ENCODE assay signal across 5 fruit fly cellular contexts in the genomic region with DNA sequence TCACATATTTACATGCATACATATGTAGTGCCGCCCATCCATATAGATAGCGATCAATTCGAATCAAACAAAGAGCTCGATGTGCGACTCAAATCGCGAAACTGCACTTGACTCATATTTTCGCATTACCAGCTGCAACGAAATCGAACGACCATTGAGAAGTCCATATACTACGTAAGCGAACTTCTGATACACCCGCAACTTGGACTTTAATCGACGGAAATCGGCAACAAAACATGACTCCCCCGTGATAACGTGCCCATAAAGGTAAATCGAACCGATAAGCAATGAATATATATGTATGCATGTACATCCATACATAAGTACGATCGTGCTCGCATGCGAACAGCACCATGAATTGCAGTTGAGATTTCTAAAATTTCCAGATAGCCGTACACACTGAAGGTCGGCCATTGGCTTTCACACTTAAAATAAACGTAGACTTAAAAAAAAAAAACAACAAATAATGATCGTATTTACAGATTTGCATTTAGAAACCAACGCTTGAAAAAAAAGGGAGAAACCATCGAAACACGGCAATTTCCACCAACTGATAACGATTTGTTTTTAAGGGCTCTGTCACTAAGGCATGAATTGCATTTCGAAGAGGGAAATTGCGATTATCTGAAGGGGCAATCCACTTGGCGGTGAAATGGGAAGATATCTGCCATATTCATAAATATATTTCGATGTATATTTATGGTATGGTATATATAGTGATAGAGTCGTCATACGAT.
TF ChIP-seq lines count a peak whose summit lies in the region.

No protein-coding gene starts in this region.

- TF ChIP-seq CTCF in whole organism, embryonic (GFP tag; optimal IDR thresholded peaks at IDR 0.05; lab: Kevin White, UChicago), result no peak

TF ChIP-seq in whole organism, adult, 20 proteins besides CTCF, POLR2A, EP300 and RAD21:
- TF ChIP-seq CG1620 (GFP tag; optimal IDR thresholded peaks at IDR 0.05; lab: Kevin White, UChicago) (no peak), tj (GFP tag; optimal IDR thresholded peaks at IDR 0.05; lab: Kevin White, UChicago) (peak; percentile 43), cic (GFP tag; optimal IDR thresholded peaks at IDR 0.05; lab: Kevin White, UChicago) (peak; percentile 32), CG5204 (GFP tag; optimal IDR thresholded peaks at IDR 0.05; lab: Kevin White, UChicago) (no peak), kay (GFP tag; lab: Kevin White, UChicago; ENCODE audit: borderline replicate concordance) (peak; percentile 97), CG12768 (GFP tag; optimal IDR thresholded peaks at IDR 0.05; lab: Kevin White, UChicago) (peak; percentile 28)
TF ChIP-seq in whole organism, adult: peak in this region for 4.

TF ChIP-seq in whole organism, embryonic, 481 proteins besides CTCF, POLR2A, EP300 and RAD21 (continues in another document):
- TF ChIP-seq sug (tag; optimal IDR thresholded peaks at IDR 0.05; lab: Kevin White, UChicago), result peak; percentile 59
- TF ChIP-seq BEAF-32 (GFP tag; optimal IDR thresholded peaks at IDR 0.05; lab: Kevin White, UChicago), result no peak
- no peak for TF ChIP-seq CG12071 (GFP tag; optimal IDR thresholded peaks at IDR 0.05; lab: Kevin White, UChicago)
- TF ChIP-seq ERR (GFP tag; optimal IDR thresholded peaks at IDR 0.05; lab: Kevin White, UChicago), result peak; percentile 5
- TF ChIP-seq Sry-δ (GFP tag; optimal IDR thresholded peaks at IDR 0.05; lab: Kevin White, UChicago), result no peak
- no peak for TF ChIP-seq CG15514 (GFP tag; optimal IDR thresholded peaks at IDR 0.05; lab: Kevin White, UChicago)
- no peak for TF ChIP-seq vnd (GFP tag; IDR thresholded peaks at IDR 0.05; lab: Robert Waterston, UW; ENCODE audit: partially characterized antibody)
- TF ChIP-seq ase (GFP tag; IDR thresholded peaks at IDR 0.05; lab: Robert Waterston, UW), result no peak
- no peak for TF ChIP-seq sqz (GFP tag; optimal IDR thresholded peaks at IDR 0.05; lab: Kevin White, UChicago)
- TF ChIP-seq nom (GFP tag; optimal IDR thresholded peaks at IDR 0.05; lab: Kevin White, UChicago), result peak; percentile 52
- peak; percentile 46 for TF ChIP-seq kni (GFP tag; optimal IDR thresholded peaks at IDR 0.05; lab: Kevin White, UChicago)
- TF ChIP-seq CG11696 (GFP tag; IDR thresholded peaks at IDR 0.05; lab: Robert Waterston, UW), result no peak
- TF ChIP-seq Fer1 (GFP tag; optimal IDR thresholded peaks at IDR 0.05; lab: Kevin White, UChicago), result no peak
- no peak for TF ChIP-seq ab (GFP tag; optimal IDR thresholded peaks at IDR 0.05; lab: Kevin White, UChicago)
- no peak for TF ChIP-seq C15 (GFP tag; IDR thresholded peaks at IDR 0.05; lab: Robert Waterston, UW)
- TF ChIP-seq CG17361 (GFP tag; IDR thresholded peaks at IDR 0.05; lab: Robert Waterston, UW), result no peak
- TF ChIP-seq CG33213 (GFP tag; optimal IDR thresholded peaks at IDR 0.05; lab: Kevin White, UChicago), result no peak
- no peak for TF ChIP-seq CG7786 (GFP tag; optimal IDR thresholded peaks at IDR 0.05; lab: Kevin White, UChicago)
- TF ChIP-seq pb (GFP tag; optimal IDR thresholded peaks at IDR 0.05; lab: Kevin White, UChicago), result no peak
- peak; percentile 41 for TF ChIP-seq sens (GFP tag; lab: Kevin White, UChicago)

TF ChIP-seq in whole organism, prepupa, 60 proteins besides CTCF, POLR2A, EP300 and RAD21:
- TF ChIP-seq Eip93F (GFP tag; optimal IDR thresholded peaks at IDR 0.05; lab: Kevin White, UChicago) (peak; percentile 56), Ets96B (tag; optimal IDR thresholded peaks at IDR 0.05; lab: Kevin White, UChicago) (no peak), CG10669 (GFP tag; optimal IDR thresholded peaks at IDR 0.05; lab: Kevin White, UChicago) (no peak), acj6 (GFP tag; optimal IDR thresholded peaks at IDR 0.05; lab: Kevin White, UChicago) (no peak), svp (GFP tag; lab: Kevin White, UChicago) (peak; percentile 70), CG6808 (GFP tag; optimal IDR thresholded peaks at IDR 0.05; lab: Kevin White, UChicago) (peak; percentile 13), CG6854 (GFP tag; optimal IDR thresholded peaks at IDR 0.05; lab: Kevin White, UChicago) (peak; percentile 48), Lpt (GFP tag; optimal IDR thresholded peaks at IDR 0.05; lab: Kevin White, UChicago) (no peak), CG8319 (GFP tag; optimal IDR thresholded peaks at IDR 0.05; lab: Kevin White, UChicago) (no peak), CG11762 (GFP tag; optimal IDR thresholded peaks at IDR 0.05; lab: Kevin White, UChicago; ENCODE audit: insufficient read depth) (no peak), CG8119 (GFP tag; IDR thresholded peaks at IDR 0.05; lab: Robert Waterston, UW) (no peak), Smox (GFP tag; optimal IDR thresholded peaks at IDR 0.05; lab: Kevin White, UChicago) (no peak), topi (GFP tag; optimal IDR thresholded peaks at IDR 0.05; lab: Kevin White, UChicago) (no peak), CG9139 (GFP tag; optimal IDR thresholded peaks at IDR 0.05; lab: Kevin White, UChicago) (no peak), ss (GFP tag; optimal IDR thresholded peaks at IDR 0.05; lab: Kevin White, UChicago) (peak; percentile 12 to 19), Eip78C (GFP tag; lab: Kevin White, UChicago) (peak; percentile 66), vri (GFP tag; optimal IDR thresholded peaks at IDR 0.05; lab: Kevin White, UChicago) (peak; percentile 43), CG6276 (GFP tag; optimal IDR thresholded peaks at IDR 0.05; lab: Kevin White, UChicago) (no peak)
TF ChIP-seq in whole organism, prepupa: peak in this region for 7.

TF ChIP-seq in whole organism, pupa, 21 proteins besides CTCF, POLR2A, EP300 and RAD21:
- TF ChIP-seq CG10348 (GFP tag; IDR thresholded peaks at IDR 0.05; lab: Robert Waterston, UW) (no peak), CG15710 (tag; optimal IDR thresholded peaks at IDR 0.05; lab: Kevin White, UChicago) (no peak), CG14655 (GFP tag; optimal IDR thresholded peaks at IDR 0.05; lab: Kevin White, UChicago) (no peak), EcR (GFP tag; optimal IDR thresholded peaks at IDR 0.05; lab: Kevin White, UChicago) (peak; percentile 1), gl (tag; optimal IDR thresholded peaks at IDR 0.05; lab: Kevin White, UChicago) (peak; percentile 23), fd96Ca (GFP tag; IDR thresholded peaks at IDR 0.05; lab: Robert Waterston, UW) (no peak), D1 (tag; optimal IDR thresholded peaks at IDR 0.05; lab: Kevin White, UChicago) (no peak), Ets98B (GFP tag; IDR thresholded peaks at IDR 0.05; lab: Robert Waterston, UW) (no peak)

TF ChIP-seq in whole organism, wandering third instar larva, 38 proteins besides CTCF, POLR2A, EP300 and RAD21:
- TF ChIP-seq Rel (GFP tag; optimal IDR thresholded peaks at IDR 0.05; lab: Kevin White, UChicago), result no peak
- TF ChIP-seq Rel (tag; optimal IDR thresholded peaks at IDR 0.05; lab: Kevin White, UChicago), result peak; percentile 29
- TF ChIP-seq pan (optimal IDR thresholded peaks at IDR 0.05; lab: Kevin White, UChicago), result no peak
- peak; percentile 71 for TF ChIP-seq Hnf4 (GFP tag; optimal IDR thresholded peaks at IDR 0.05; lab: Kevin White, UChicago)
